Worm (Caenorhabditis elegans) whole organism, L4/young adult: ENCODE measurements around the gene srh-1.

ENCODE experiments used
- W03F9.2 ChIP-seq: fragments of 150-350 bp; optimal IDR thresholded peaks from 2 replicates; lab custom pipeline; 2014; ENCODE audit warnings: missing biosample characterization, missing genetic modification characterization
- dao-5 ChIP-seq: sonication (generic microtip); optimal IDR thresholded peaks from 2 replicates; lab custom pipeline; 2016; ENCODE audit warnings: missing genotype, missing genetic modification characterization, moderate library complexity, missing compliant biosample characterization
- him-1 ChIP-seq: sonication (generic microtip); optimal IDR thresholded peaks from 2 replicates; lab custom pipeline; 2016; ENCODE audit warnings: missing genotype, missing genetic modification reagents, missing genetic modification characterization, missing compliant biosample characterization

The srh-1 gene

DNA sequence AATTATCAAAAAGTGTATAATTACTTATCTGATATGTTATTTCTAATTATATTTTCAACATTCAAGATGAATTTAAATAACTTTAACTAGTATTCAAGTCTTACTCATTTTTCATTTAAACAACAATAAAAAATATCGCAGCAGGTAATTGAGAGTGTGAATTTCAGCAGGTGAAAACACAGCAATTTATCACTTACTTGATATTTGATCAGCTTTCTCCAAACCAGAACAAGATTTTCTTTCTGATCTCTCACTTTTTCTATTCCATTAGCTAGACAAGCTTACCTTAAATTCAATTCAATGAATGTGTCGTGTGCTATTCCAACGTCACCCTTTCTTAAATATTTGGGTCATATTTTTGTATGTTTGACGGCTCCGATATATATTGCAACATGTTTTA is at the start of gene srh-1:
srh-1 (plus strand) TSS at position 301 of the 400 bp plus-strand sequence.
- TF ChIP-seq him-1 (tag; lab: Kevin White, UChicago) (no peak), dao-5 (tag; lab: Kevin White, UChicago) (no peak), W03F9.2 (tag; lab: Kevin White, UChicago) (no peak)

DNA sequence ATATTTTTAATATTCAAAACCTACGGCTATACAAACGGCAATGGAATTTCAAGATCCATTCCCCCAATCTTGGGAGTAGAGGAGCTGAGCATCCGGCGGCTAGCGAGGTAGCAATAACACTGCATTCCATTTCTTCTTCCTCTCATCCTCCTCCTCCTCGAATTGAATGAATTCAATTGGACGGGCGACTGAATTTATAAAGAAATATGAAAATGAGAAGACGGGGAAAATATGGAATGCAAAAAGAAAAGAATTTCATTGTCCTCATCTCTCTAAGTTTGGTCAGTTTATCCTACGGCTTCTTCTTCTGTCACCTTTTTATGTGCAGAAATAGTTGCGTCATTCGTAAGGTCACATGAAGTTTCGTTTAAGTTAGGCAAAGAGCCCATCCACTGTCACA is 49.3 kb upstream of the srh-1 start:
- TF ChIP-seq W03F9.2 (tag; lab: Kevin White, UChicago) (no peak), dao-5 (tag; lab: Kevin White, UChicago) (no peak), him-1 (tag; lab: Kevin White, UChicago) (no peak)

DNA sequence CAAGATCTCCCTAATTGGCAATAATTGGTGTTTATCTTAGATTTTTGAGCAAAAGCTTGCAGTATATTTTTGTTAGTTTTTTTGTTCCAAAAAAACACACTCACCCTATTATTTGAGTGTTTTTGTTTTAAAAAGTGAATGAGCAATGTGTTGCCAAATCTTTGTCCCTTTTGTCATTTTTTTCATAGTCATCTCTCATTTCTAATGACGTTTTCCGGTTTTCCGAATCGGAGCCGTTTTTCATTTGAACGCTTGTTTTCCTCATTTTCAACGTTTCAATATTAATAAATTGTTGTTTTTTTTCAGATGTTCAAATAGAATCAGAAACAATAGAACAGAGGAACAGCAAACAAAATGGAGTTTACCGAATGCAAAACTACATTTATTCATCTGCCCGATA is 47.2 kb upstream of the srh-1 start, which contains the start of gene dmsr-1:
dmsr-1 (plus strand) TSS at position 301 of the 400 bp plus-strand sequence.
- TF ChIP-seq dao-5 (tag; lab: Kevin White, UChicago) (no peak), W03F9.2 (tag; lab: Kevin White, UChicago) (no peak)

DNA sequence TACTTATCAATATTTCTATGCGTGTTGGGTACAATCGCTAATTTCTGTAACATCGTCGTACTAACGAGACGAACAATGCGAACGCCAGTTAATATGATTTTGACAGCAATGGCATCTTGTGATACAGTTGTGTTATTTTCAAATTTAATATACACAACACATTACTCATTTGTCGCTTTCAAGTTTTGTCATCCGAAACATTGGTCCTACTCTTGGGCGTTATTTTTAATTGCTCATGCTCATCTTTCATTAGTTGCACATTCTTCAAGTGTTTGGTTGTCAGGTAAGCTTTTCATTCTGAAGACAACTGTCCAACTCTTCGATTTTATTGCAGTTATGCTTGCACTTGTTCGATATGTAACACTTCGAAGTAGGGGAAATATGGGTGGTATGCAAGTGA is 46.5 kb upstream of the srh-1 start:
- TF ChIP-seq dao-5 (tag; lab: Kevin White, UChicago) (no peak), him-1 (tag; lab: Kevin White, UChicago) (no peak), W03F9.2 (tag; lab: Kevin White, UChicago) (no peak)

DNA sequence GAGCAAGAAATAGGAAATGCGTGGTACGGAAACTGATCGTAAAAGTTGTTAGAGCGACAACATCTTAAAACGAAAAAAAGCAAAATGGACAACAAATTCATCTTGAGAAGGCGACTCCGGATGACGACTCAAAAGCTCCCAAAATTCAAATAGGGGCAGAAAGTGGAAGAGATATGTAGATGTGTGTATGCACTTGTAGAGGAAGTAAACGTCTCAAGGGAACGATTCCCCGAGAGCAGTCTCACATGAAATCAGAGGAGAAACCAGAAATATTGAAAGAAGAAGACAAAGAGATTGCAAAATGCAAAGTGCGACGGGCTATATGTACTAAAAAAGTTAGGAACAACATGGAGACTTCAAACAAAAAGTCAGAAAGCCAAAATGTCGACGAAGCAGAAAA is 42.2 kb upstream of the srh-1 start, which contains the start of gene F57B7.2:
F57B7.2 (minus strand) TSS at position 101 of the 400 bp plus-strand sequence.
- TF ChIP-seq him-1 (tag; lab: Kevin White, UChicago) (no peak), dao-5 (tag; lab: Kevin White, UChicago) (no peak), W03F9.2 (tag; lab: Kevin White, UChicago) (no peak)

DNA sequence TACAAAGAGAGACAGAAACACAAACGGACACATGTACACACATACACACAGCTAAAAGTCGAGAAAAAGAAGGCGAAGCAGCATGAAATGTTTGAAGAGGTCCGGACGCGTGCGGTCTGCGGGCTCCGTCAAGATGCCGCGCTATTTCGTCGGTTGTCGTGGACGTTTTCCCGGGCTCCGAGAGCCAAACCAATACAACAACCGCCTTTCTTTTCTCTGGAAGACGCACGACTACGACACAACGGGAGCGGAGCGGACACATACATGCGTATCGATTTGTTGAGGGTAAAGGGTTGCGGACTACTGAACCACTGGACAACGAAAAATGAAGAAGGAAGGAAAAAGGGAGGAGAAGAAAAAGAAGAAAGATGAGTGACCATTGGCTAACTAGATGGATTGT is 40.3 kb upstream of the srh-1 start:
- TF ChIP-seq him-1 (tag; lab: Kevin White, UChicago) (peak; percentile 35), dao-5 (tag; lab: Kevin White, UChicago) (no peak), W03F9.2 (tag; lab: Kevin White, UChicago) (no peak)

DNA sequence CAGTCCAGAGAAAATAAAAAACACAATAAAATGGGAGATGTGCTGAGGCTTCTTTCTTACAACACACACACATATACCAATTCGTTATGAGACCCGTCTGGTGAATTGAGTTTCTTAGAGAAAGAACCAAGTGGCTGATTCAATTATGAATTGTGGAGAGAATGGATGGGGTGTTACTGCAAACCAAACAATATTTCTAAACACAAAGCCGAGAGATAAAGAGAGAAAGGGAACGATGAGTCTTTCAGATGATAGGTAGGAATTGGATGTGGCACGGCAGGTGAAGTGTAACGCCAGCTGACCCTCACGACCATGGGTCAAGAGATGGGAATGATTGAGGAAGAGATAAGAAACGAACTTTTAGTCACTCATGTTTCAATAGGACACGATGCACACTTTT is 39.4 kb upstream of the srh-1 start, which contains the start of gene mig-17:
mig-17 (plus strand) TSS at position 389 of the 400 bp plus-strand sequence.
- TF ChIP-seq him-1 (tag; lab: Kevin White, UChicago) (no peak), dao-5 (tag; lab: Kevin White, UChicago) (no peak), W03F9.2 (tag; lab: Kevin White, UChicago) (no peak)

DNA sequence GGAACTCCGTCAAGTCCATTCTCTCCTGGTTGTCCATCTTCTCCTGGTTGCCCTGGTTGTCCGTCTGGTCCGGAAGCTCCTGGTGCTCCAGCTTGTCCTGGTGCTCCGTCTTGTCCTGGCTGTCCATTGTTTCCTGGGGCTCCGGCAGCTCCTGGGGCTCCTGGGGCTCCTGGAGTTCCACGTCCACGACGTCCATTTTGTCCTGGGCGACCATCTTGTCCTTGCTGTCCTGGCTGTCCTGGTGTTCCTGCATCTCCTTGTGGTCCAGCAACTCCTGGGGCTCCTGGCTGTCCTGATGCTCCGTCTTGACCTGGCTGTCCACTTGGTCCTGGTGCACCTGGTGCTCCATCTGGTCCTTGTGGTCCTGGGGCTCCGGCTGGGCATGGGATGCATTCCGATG is 36.3 kb upstream of the srh-1 start:
- TF ChIP-seq him-1 (tag; lab: Kevin White, UChicago) (no peak), dao-5 (tag; lab: Kevin White, UChicago) (no peak), W03F9.2 (tag; lab: Kevin White, UChicago) (no peak)

DNA sequence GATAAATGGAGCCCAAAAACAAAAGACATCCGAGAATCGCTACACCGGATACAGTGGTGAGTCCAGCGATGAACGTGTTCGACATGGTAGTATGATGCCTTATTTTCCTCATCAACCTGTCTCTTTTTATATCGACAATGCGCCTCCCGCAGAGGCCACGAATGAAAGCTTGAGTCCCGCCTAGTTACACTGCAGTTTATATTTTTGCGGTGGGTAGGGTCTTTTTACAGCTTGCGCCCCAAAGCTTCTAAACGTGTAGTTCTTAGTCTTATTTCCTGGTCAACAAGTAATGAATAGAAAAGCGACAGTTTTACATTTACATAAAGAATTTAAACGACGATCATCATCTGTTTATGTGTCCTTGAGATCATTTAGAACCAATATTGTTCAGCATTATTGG is 35.4 kb upstream of the srh-1 start, which contains the start of gene col-156:
col-156 (minus strand) TSS at position 101 of the 400 bp plus-strand sequence.
- TF ChIP-seq him-1 (tag; lab: Kevin White, UChicago) (no peak), W03F9.2 (tag; lab: Kevin White, UChicago) (no peak), dao-5 (tag; lab: Kevin White, UChicago) (no peak)

DNA sequence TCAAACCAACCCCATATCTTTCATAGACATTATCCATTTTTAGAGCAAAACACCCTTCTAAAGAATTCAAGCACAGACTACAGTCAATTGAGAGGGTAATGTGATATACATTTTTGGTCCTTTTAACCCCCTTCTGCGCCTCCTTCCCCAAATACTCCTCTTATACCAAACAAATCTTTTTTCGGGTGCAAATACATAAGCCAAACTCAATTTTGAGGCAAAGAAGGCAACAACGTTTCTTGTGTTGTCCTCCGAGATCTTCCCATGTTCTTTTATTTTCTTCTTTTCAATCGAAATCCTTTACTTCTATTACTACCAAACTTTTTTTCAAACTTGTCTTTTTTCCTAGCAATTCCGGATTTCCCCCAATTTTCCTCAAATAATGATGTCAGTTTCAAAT is 30.7 kb upstream of the srh-1 start:
- TF ChIP-seq him-1 (tag; lab: Kevin White, UChicago): no peak
- TF ChIP-seq W03F9.2 (tag; lab: Kevin White, UChicago): no peak
- no peak for TF ChIP-seq dao-5 (tag; lab: Kevin White, UChicago)

DNA sequence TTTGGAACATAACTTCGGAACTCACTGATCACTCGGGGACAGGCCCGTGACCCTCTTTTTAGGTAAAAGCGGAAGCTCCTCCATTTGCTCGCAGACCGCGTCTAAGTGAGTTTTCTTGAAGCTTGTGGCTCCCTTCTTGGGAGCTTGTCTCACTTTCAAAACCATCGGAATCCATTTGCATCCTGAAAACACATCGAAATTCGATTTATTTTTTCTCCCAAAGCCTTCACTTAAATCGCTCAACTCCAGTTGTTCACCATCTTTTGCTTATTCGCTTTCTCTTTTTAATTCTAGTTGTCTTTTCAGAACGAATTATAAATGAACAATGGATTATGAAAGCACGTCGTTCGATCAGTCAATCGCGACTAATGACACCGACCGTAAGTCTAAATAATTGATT is 26.4 kb upstream of the srh-1 start, which contains the start of gene T11F9.1:
T11F9.1 (plus strand) TSS at position 301 of the 400 bp plus-strand sequence.
- TF ChIP-seq him-1 (tag; lab: Kevin White, UChicago) (no peak), W03F9.2 (tag; lab: Kevin White, UChicago) (no peak)

DNA sequence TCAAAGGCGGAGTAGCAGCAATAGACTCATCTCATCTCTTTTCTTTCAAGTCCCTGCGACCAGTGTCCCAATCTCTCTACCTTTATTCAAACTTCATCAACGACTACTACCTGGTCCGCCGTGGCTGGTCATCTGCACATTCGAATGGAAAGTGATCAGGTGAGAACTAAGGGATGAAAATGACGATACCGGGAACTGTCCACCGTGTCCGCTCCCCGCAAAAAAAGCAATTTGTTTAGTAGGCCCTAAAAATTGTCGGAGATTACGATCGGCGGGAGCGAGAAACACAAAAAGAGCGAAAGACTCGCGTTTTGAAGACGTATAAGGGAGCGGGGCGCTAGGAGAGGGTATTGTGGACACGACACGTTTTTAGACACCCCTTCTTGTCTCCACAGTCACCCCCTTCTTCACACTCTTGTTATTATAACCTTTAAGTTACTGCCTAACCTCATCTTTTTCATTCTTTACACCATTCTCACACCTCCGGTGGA is 22.6 kb upstream of the srh-1 start, which contains the start of gene zipt-16:
zipt-16 (plus strand) TSS at position 51 of the 491 bp plus-strand sequence.
- TF ChIP-seq him-1 (tag; lab: Kevin White, UChicago) (no peak), dao-5 (tag; lab: Kevin White, UChicago) (no peak), W03F9.2 (tag; lab: Kevin White, UChicago) (no peak)

DNA sequence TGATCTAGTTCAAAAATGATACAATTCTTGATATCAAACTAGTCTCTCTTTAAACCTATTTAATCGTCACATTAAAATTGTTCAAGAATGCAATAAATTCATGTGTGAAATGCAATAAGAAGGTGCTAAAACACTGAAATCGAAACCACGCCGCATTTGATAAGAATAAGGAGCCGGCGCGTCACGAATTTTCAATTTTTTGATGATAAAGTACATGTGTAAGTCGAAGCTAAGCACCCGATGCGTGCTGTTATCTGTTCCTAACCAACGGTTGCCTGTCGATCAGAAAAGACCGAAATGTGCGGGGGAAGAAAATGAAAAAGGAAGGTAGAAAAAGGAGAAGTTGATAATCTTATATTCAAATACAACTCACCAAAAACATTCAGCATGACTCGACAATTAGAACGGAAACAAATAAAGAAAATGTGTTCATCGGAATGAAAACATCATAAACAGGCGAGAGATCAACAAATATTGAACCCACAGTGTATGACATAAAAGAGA is 15.4 kb upstream of the srh-1 start, which contains the start of gene aat-6:
aat-6 (minus strand) TSS at position 454 of the 504 bp plus-strand sequence.
- TF ChIP-seq him-1 (tag; lab: Kevin White, UChicago) (no peak), dao-5 (tag; lab: Kevin White, UChicago) (no peak), W03F9.2 (tag; lab: Kevin White, UChicago) (no peak)

DNA sequence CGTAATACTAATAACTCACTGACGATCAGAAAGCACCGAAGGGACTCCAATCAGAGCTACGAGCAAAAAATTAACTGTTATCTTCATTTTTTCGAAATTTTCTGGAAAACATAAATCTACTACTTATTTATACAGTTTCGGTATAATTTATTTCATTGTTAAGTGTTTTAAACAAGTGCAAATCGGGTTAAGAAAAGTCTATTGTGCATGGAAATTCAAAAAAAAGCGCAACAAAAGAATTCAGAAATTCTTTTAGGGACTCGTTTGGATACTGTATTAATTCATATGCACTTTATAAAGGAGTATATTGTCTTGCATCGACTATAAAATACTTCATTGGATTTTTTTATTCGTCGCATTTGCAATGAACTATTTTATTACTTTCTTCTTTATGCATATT is 13.4 kb upstream of the srh-1 start, which contains the start of the genes nas-20 and nas-21:
nas-20 (minus strand) TSS at position 101 of the 400 bp plus-strand sequence.
nas-21 (plus strand) TSS at position 356 of the 400 bp plus-strand sequence.
- TF ChIP-seq him-1 (tag; lab: Kevin White, UChicago) (no peak), dao-5 (tag; lab: Kevin White, UChicago) (no peak), W03F9.2 (tag; lab: Kevin White, UChicago) (no peak)
